Fruit fly (Drosophila melanogaster) whole organism, embryonic: Measurements from ENCODE around the gene CG14100.

Experiments
- CG10979 ChIP-seq: fragments of 200-800 bp; sonication (Bioruptor generic); optimal IDR thresholded peaks from 2 replicates; lab custom pipeline; 2018; ENCODE audit warnings: missing biosample characterization, mild to moderate bottlenecking, missing genetic modification characterization, moderate library complexity
- CG11093 ChIP-seq: fragments of 200-800 bp; sonication (Bioruptor generic); IDR thresholded peaks from 3 replicates; pipeline ENCODE4 v1.3.6; 2022; ENCODE audit warnings: missing biosample characterization, missing genetic modification characterization
- CG1233 ChIP-seq: fragments of 200-800 bp; sonication (Bioruptor generic); optimal IDR thresholded peaks from 4 replicates; lab custom pipeline; 2018; ENCODE audit warnings: missing biosample characterization, mild to moderate bottlenecking, missing genetic modification characterization
- CG12391 ChIP-seq: fragments of 200-800 bp; sonication (Bioruptor generic); optimal IDR thresholded peaks from 3 replicates; lab custom pipeline; 2018; ENCODE audit warnings: missing biosample characterization, mild to moderate bottlenecking, missing genetic modification characterization, moderate library complexity
- CG12769 ChIP-seq: fragments of 200-800 bp; sonication (Bioruptor generic); optimal IDR thresholded peaks from 2 replicates; lab custom pipeline; 2019; ENCODE audit warnings: missing biosample characterization, mild to moderate bottlenecking, missing genetic modification characterization, moderate library complexity
- CG13424 ChIP-seq: fragments of 200-800 bp; sonication (Bioruptor generic); optimal IDR thresholded peaks from 2 replicates; lab custom pipeline; 2019; ENCODE audit warnings: missing biosample characterization, mild to moderate bottlenecking, missing genetic modification characterization, moderate library complexity
- CG14667 ChIP-seq: fragments of 200-800 bp; sonication (Bioruptor generic); IDR thresholded peaks from 2 replicates; pipeline ENCODE4 v1.3.6; 2022; ENCODE audit warnings: missing biosample characterization, missing genetic modification characterization
- CG14710 ChIP-seq: fragments of 200-800 bp; sonication (Bioruptor generic); optimal IDR thresholded peaks from 3 replicates; lab custom pipeline; 2019; ENCODE audit warnings: missing biosample characterization, mild to moderate bottlenecking, missing genetic modification characterization, moderate library complexity
- CG15601 ChIP-seq: fragments of 200-800 bp; sonication (Bioruptor generic); optimal IDR thresholded peaks from 3 replicates; lab custom pipeline; 2019; ENCODE audit warnings: missing biosample characterization, mild to moderate bottlenecking, missing genetic modification characterization, moderate library complexity
- CG15696 ChIP-seq: fragments of 200-800 bp; sonication (Bioruptor generic); optimal IDR thresholded peaks from 2 replicates; lab custom pipeline; 2019; ENCODE audit warnings: missing biosample characterization, mild to moderate bottlenecking, missing genetic modification characterization, moderate library complexity
- CG2712 ChIP-seq: fragments of 200-800 bp; optimal IDR thresholded peaks from 3 replicates; lab custom pipeline; 2019; ENCODE audit warnings: missing biosample characterization, mild to moderate bottlenecking, missing genetic modification characterization, moderate library complexity
- CG31441 ChIP-seq: fragments of 200-800 bp; sonication (Bioruptor generic); IDR thresholded peaks from 2 replicates; pipeline ENCODE4 v1.3.6; 2022; ENCODE audit warnings: missing biosample characterization, missing genetic modification characterization
- CG33557 ChIP-seq: fragments of 200-800 bp; sonication (Bioruptor generic); optimal IDR thresholded peaks from 2 replicates; lab custom pipeline; 2019; ENCODE audit warnings: missing biosample characterization, mild to moderate bottlenecking, missing genetic modification characterization, moderate library complexity
- CG34224 ChIP-seq: fragments of 200-800 bp; sonication (Bioruptor generic); IDR thresholded peaks from 3 replicates; pipeline ENCODE4 v1.3.6; 2022; ENCODE audit warnings: missing biosample characterization, missing genetic modification characterization; ENCODE audit not compliant: partially characterized antibody
- CG6689 ChIP-seq: fragments of 200-800 bp; sonication (Bioruptor generic); IDR thresholded peaks from 2 replicates; pipeline ENCODE4 v1.3.6; 2022; ENCODE audit warnings: missing biosample characterization, missing genetic modification characterization
- CG7556 ChIP-seq: fragments of 200-800 bp; sonication (Bioruptor generic); optimal IDR thresholded peaks from 2 replicates; lab custom pipeline; 2017; ENCODE audit warnings: missing biosample characterization, mild to moderate bottlenecking, missing genetic modification characterization
- CG8924 ChIP-seq: fragments of 200-800 bp; optimal IDR thresholded peaks from 3 replicates; lab custom pipeline; 2019; ENCODE audit warnings: missing biosample characterization, mild to moderate bottlenecking, missing genetic modification characterization, moderate library complexity
- CG9727 ChIP-seq: fragments of 200-800 bp; sonication (Bioruptor generic); optimal IDR thresholded peaks from 3 replicates; lab custom pipeline; 2017; ENCODE audit warnings: missing biosample characterization, mild to moderate bottlenecking, missing genetic modification characterization
- CoRest ChIP-seq: fragments of 200-800 bp; sonication (Bioruptor generic); optimal IDR thresholded peaks from 3 replicates; lab custom pipeline; 2018; ENCODE audit warnings: missing biosample characterization, mild to moderate bottlenecking, missing genetic modification characterization, moderate library complexity
- D ChIP-seq, 2 experiments: fragments of 200-800 bp in 1 of 2; fragments of >200 bp in 1 of 2; sonication (Bioruptor generic) in 1 of 2; optimal IDR thresholded peaks; 2 replicates in 1 of 2; 3 replicates in 1 of 2; lab custom pipeline; 2017; ENCODE audit warnings: mild to moderate bottlenecking in 1 of 2, missing biosample characterization in 1 of 2, missing genetic modification characterization in 1 of 2, missing genetic modification reagents in 1 of 2
- D19A ChIP-seq: fragments of 200-800 bp; optimal IDR thresholded peaks from 3 replicates; lab custom pipeline; 2019; ENCODE audit warnings: missing biosample characterization, mild to moderate bottlenecking, missing genetic modification characterization, moderate library complexity
- Fer2 ChIP-seq: fragments of 200-800 bp; sonication (Bioruptor generic); optimal IDR thresholded peaks from 2 replicates; lab custom pipeline; 2018; ENCODE audit warnings: missing biosample characterization, mild to moderate bottlenecking, missing genetic modification characterization, moderate library complexity
- Nf-YB ChIP-seq: fragments of 200-800 bp; sonication (Bioruptor generic); optimal IDR thresholded peaks from 3 replicates; lab custom pipeline; 2019; ENCODE audit warnings: missing biosample characterization, mild to moderate bottlenecking, missing genetic modification characterization, moderate library complexity
- Poxn ChIP-seq: fragments of 200-800 bp; sonication (Bioruptor generic); IDR thresholded peaks from 2 replicates; pipeline ENCODE4 v1.3.6; 2022; ENCODE audit warnings: missing biosample characterization, missing genetic modification characterization
- Rx ChIP-seq: fragments of 200-800 bp; sonication (Bioruptor generic); IDR thresholded peaks from 2 replicates; pipeline ENCODE4 v1.3.6; 2022; ENCODE audit warnings: missing biosample characterization, missing genetic modification characterization
- Sry-β ChIP-seq: fragments of 200-800 bp; sonication (Bioruptor generic); optimal IDR thresholded peaks from 2 replicates; lab custom pipeline; 2018; ENCODE audit warnings: missing biosample characterization, mild to moderate bottlenecking, missing genetic modification characterization, moderate library complexity
- ac ChIP-seq: fragments of 200-800 bp; sonication (Bioruptor generic); optimal IDR thresholded peaks from 3 replicates; lab custom pipeline; 2017; ENCODE audit warnings: missing biosample characterization, mild to moderate bottlenecking, missing genetic modification characterization
- al ChIP-seq: fragments of 200-800 bp; sonication (Bioruptor generic); IDR thresholded peaks from 2 replicates; pipeline ENCODE4 v1.3.6; 2022; ENCODE audit warnings: missing biosample characterization, missing genetic modification characterization
- bsh ChIP-seq, 2 experiments: fragments of 200-800 bp; sonication (Bioruptor generic); optimal IDR thresholded peaks; 2 replicates each; lab custom pipeline; 2017 to 2018; ENCODE audit warnings: mild to moderate bottlenecking in 2 of 2, missing biosample characterization in 2 of 2, missing genetic modification characterization in 2 of 2, moderate library complexity in 1 of 2
- corto ChIP-seq: fragments of 200-800 bp; sonication (Bioruptor generic); optimal IDR thresholded peaks from 2 replicates; lab custom pipeline; 2016; ENCODE audit warnings: missing biosample characterization, mild to moderate bottlenecking, missing genetic modification characterization, moderate library complexity
- dati ChIP-seq: fragments of 200-800 bp; sonication (Bioruptor generic); IDR thresholded peaks from 2 replicates; pipeline ENCODE4 v1.3.6; 2022; ENCODE audit warnings: missing biosample characterization, missing genetic modification characterization
- fd96Cb ChIP-seq: fragments of 200-800 bp; sonication (Bioruptor generic); optimal IDR thresholded peaks from 2 replicates; lab custom pipeline; 2018; ENCODE audit warnings: missing biosample characterization, mild to moderate bottlenecking, missing genetic modification characterization, moderate library complexity
- gem ChIP-seq: fragments of 200-800 bp; sonication (Bioruptor generic); optimal IDR thresholded peaks from 2 replicates; lab custom pipeline; 2019; ENCODE audit warnings: missing biosample characterization, mild to moderate bottlenecking, missing genetic modification characterization, moderate library complexity
- ken ChIP-seq: fragments of 200-800 bp; sonication (Bioruptor generic); IDR thresholded peaks from 3 replicates; pipeline ENCODE4 v1.3.6; 2022; ENCODE audit warnings: missing biosample characterization, missing genetic modification characterization
- kni ChIP-seq: fragments of 200-800 bp; sonication (Bioruptor generic); optimal IDR thresholded peaks from 3 replicates; lab custom pipeline; 2017; ENCODE audit warnings: mild to moderate bottlenecking, missing biosample characterization, missing genetic modification reagents, missing genetic modification characterization
- lola ChIP-seq, 3 experiments: fragments of >200 bp in 2 of 3; fragments of 200-800 bp in 1 of 3; sonication (Bioruptor generic) in 1 of 3; optimal IDR thresholded peaks; 2 replicates each; lab custom pipeline; 2017 to 2019; ENCODE audit warnings: missing biosample characterization in 3 of 3, missing genetic modification characterization in 3 of 3, mild to moderate bottlenecking in 1 of 3, moderate library complexity in 1 of 3
- nmo ChIP-seq: fragments of 200-800 bp; sonication (Bioruptor generic); optimal IDR thresholded peaks from 2 replicates; lab custom pipeline; 2018; ENCODE audit warnings: missing biosample characterization, mild to moderate bottlenecking, missing genetic modification characterization, moderate library complexity
- nom ChIP-seq: fragments of 200-800 bp; sonication (Bioruptor generic); optimal IDR thresholded peaks from 2 replicates; lab custom pipeline; 2017; ENCODE audit warnings: missing biosample characterization, missing genetic modification characterization, mild to moderate bottlenecking, moderate library complexity, missing genetic modification reagents
- run ChIP-seq: fragments of 200-800 bp; sonication (Bioruptor generic); optimal IDR thresholded peaks from 3 replicates; lab custom pipeline; 2018; ENCODE audit warnings: missing biosample characterization, mild to moderate bottlenecking, missing genetic modification characterization
- sc ChIP-seq, 3 experiments: fragments of >200 bp in 2 of 3; fragments of 200-800 bp in 1 of 3; sonication (Bioruptor generic) in 1 of 3; optimal IDR thresholded peaks; 2 replicates in 2 of 3; 3 replicates in 1 of 3; lab custom pipeline; 2017; ENCODE audit warnings: mild to moderate bottlenecking in 1 of 3, missing biosample characterization in 1 of 3, missing genetic modification characterization in 1 of 3, missing genetic modification reagents in 1 of 3
- sd ChIP-seq: fragments of 200-800 bp; sonication (Bioruptor generic); optimal IDR thresholded peaks from 3 replicates; lab custom pipeline; 2018; ENCODE audit warnings: missing biosample characterization, mild to moderate bottlenecking, missing genetic modification characterization, moderate library complexity
- sisA ChIP-seq: fragments of 200-800 bp; sonication (Bioruptor generic); IDR thresholded peaks from 2 replicates; pipeline ENCODE4 v1.3.6; 2022; ENCODE audit warnings: missing biosample characterization, missing genetic modification characterization
- tio ChIP-seq: fragments of 200-800 bp; sonication (Bioruptor generic); optimal IDR thresholded peaks from 2 replicates; lab custom pipeline; 2017; ENCODE audit warnings: missing biosample characterization, missing genetic modification characterization, inconsistent platforms
- trem ChIP-seq: fragments of 200-800 bp; optimal IDR thresholded peaks from 3 replicates; lab custom pipeline; 2019; ENCODE audit warnings: missing biosample characterization, mild to moderate bottlenecking, missing genetic modification characterization, moderate library complexity

CG14100 gene

dm6 chr3L:19557996-19558375 lies 32.3 kb downstream of the CG14100 start (continued):
- TF ChIP-seq CG12769 (tag; lab: Kevin White, UChicago) (peak; percentile 85), Rx (GFP tag; lab: Robert Waterston, UW) (no peak), ken (no peak), D (optimal IDR thresholded peaks at IDR 0.05; lab: Kevin White, UChicago) (peak; percentile 85), D (GFP tag; optimal IDR thresholded peaks at IDR 0.05; lab: Kevin White, UChicago) (no peak)

DNA sequence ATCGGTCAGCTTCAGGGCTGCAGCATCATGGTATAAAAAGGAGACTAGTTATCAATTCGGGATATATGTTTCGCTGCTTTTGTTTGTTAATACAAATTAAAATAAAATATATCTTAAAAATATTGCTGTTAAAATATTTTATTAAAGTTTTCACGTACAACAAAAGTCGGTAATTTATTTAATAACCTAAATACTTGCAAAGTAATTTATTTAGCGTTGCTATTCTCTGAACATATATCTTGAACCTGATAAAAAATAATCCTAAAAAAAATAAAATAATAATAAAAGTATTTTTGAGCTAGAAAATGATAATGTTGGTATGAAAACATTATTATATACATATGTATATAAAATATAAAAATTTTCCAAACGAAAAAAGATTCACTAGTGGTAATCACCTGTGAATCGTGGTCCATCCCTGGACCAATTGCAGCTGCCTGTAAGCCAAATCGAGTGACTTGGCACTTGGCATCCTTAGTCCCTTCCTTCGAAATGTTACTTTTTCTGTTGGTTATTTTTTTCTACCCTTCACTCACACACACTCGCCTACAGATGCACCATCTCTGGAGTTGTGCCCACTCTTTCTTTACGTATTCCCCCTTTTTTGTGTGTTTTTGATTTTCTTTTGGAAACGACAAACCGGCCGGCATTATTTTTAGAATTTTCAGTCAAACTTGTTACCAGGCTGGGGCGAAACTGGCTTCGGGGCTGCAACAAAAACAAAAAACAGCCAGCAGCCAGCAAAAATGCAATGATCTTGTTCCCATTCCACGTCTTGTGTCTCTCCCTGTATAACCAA lies 32.9 kb downstream of the CG14100 start:
- TF ChIP-seq sc (optimal IDR thresholded peaks at IDR 0.05; lab: Kevin White, UChicago) (no peak), sc (GFP tag; optimal IDR thresholded peaks at IDR 0.05; lab: Kevin White, UChicago) (peak; percentile 45), Sry-β (GFP tag; lab: Kevin White, UChicago) (no peak), CG33557 (GFP tag; lab: Kevin White, UChicago) (peak; percentile 81), trem (tag; lab: Kevin White, UChicago) (peak; percentile 22), CG12391 (tag; lab: Kevin White, UChicago) (peak; percentile 58), tio (GFP tag; lab: Kevin White, UChicago) (peak; percentile 13), corto (GFP tag; lab: Kevin White, UChicago) (peak; percentile 52), CG14710 (peak; percentile 63), CG11093 (GFP tag; lab: Robert Waterston, UW) (no peak), fd96Cb (tag; lab: Kevin White, UChicago) (peak; percentile 25), nmo (peak; percentile 15), nom (GFP tag; lab: Kevin White, UChicago) (peak; percentile 71), Nf-YB (GFP tag; lab: Kevin White, UChicago) (peak; percentile 47), Fer2 (tag; lab: Kevin White, UChicago) (no peak), CG9727 (GFP tag; lab: Kevin White, UChicago) (peak; percentile 66), CG13424 (tag; lab: Kevin White, UChicago) (peak; percentile 11), lola (GFP tag; optimal IDR thresholded peaks at IDR 0.05; lab: Kevin White, UChicago) (peak in 1 of 3 experiments; percentile 91), CG14667 (GFP tag; lab: Robert Waterston, UW) (no peak), gem (tag; lab: Kevin White, UChicago) (peak; percentile 64), CG2712 (tag; lab: Kevin White, UChicago) (peak; percentile 65), CG15601 (tag; lab: Kevin White, UChicago) (peak; percentile 29), CG31441 (peak; percentile 66), al (GFP tag; lab: Robert Waterston, UW) (no peak), CoRest (peak; percentile 50), CG1233 (GFP tag; lab: Kevin White, UChicago) (peak; percentile 41), Poxn (GFP tag; lab: Robert Waterston, UW) (no peak), kni (no peak), ac (peak; percentile 78), CG6689 (GFP tag; lab: Robert Waterston, UW) (0 out of 2 replicates have a peak, but pooled peaks have one; percentile 5), CG10979 (tag; lab: Kevin White, UChicago) (peak; percentile 67), sisA (GFP tag; lab: Robert Waterston, UW) (no peak), CG7556 (GFP tag; lab: Kevin White, UChicago) (peak; percentile 47), sd (tag; lab: Kevin White, UChicago) (peak; percentile 25), CG34224 (GFP tag; lab: Robert Waterston, UW) (no peak), bsh (GFP tag; optimal IDR thresholded peaks at IDR 0.05; lab: Kevin White, UChicago) (peak; percentile 21 to 44), CG15696 (tag; lab: Kevin White, UChicago) (peak; percentile 84), run (tag; lab: Kevin White, UChicago) (no peak), dati (GFP tag; lab: Robert Waterston, UW) (no peak), CG8924 (tag; lab: Kevin White, UChicago) (peak; percentile 51), D19A (peak; percentile 38)
